Worm (Caenorhabditis elegans) whole organism, L4 larva: Measurements from ENCODE around the gene zip-3.
"Not testable (repeated sequence)": the region's sequence is repeated elsewhere in the genome, so short reads cannot be mapped to it uniquely, and the experiment has no call there.

Experiments
- F10B5.3 ChIP-seq: sonication (generic microtip); optimal IDR thresholded peaks from 2 replicates; lab custom pipeline; 2016; ENCODE audit warnings: mild to moderate bottlenecking, missing genetic modification characterization, missing compliant biosample characterization
- R02D3.7 ChIP-seq: fragments of 150-350 bp; sonication (generic microtip); optimal IDR thresholded peaks from 3 replicates; lab custom pipeline; 2014; ENCODE audit warnings: missing biosample characterization, missing genetic modification characterization
- T20F7.1 ChIP-seq: fragments of 200-800 bp; sonication (Bioruptor generic); optimal IDR thresholded peaks from 2 replicates; lab custom pipeline; 2018; ENCODE audit warnings: mild to moderate bottlenecking, missing genetic modification characterization, missing compliant biosample characterization
- T26A8.4 ChIP-seq: fragments of 200-800 bp; sonication (Bioruptor generic); IDR thresholded peaks from 2 replicates; pipeline ENCODE4 v1.3.6; 2022; ENCODE audit warnings: missing genetic modification characterization, missing compliant biosample characterization
- Y105C5A.15 ChIP-seq: fragments of 200-800 bp; sonication (Bioruptor generic); IDR thresholded peaks from 2 replicates; pipeline ENCODE4 v1.3.6; 2022; ENCODE audit warnings: missing genetic modification characterization, missing compliant biosample characterization
- Y48G9A.11 ChIP-seq: fragments of 200-800 bp; sonication (Bioruptor generic); IDR thresholded peaks from 2 replicates; pipeline ENCODE4 v1.3.6; 2022; ENCODE audit warnings: missing genetic modification reagents, missing genetic modification characterization, missing compliant biosample characterization
- aha-1 ChIP-seq: fragments of 150-350 bp; peaks from one replicate; lab custom pipeline; 2014; ENCODE audit warnings: missing biosample characterization, missing genetic modification characterization
- ceh-20 ChIP-seq: fragments of 200-800 bp; sonication (Bioruptor generic); IDR thresholded peaks from 2 replicates; pipeline ENCODE4 v1.3.6; 2022; ENCODE audit warnings: missing genetic modification reagents, missing genetic modification characterization, missing compliant biosample characterization
- ceh-28 ChIP-seq: fragments of 150-350 bp; optimal IDR thresholded peaks from 2 replicates; lab custom pipeline; 2014; ENCODE audit warnings: missing biosample characterization, missing genetic modification reagents, missing genetic modification characterization
- dmd-6 ChIP-seq: fragments of 200-800 bp; sonication (Bioruptor generic); IDR thresholded peaks from 2 replicates; pipeline ENCODE4 v1.3.6; 2022; ENCODE audit warnings: missing genetic modification reagents, missing genetic modification characterization, missing compliant biosample characterization
- dpl-1 ChIP-seq: fragments of 150-350 bp; optimal IDR thresholded peaks from 2 replicates; lab custom pipeline; 2014; ENCODE audit warnings: missing biosample characterization, missing genetic modification reagents, missing genetic modification characterization
- dve-1 ChIP-seq: sonication (generic microtip); optimal IDR thresholded peaks from 2 replicates; lab custom pipeline; 2017; ENCODE audit warnings: antibody characterized with exemption, mild to moderate bottlenecking, missing genetic modification characterization, missing compliant biosample characterization; ENCODE audit not compliant: insufficient read depth
- egl-43 ChIP-seq: fragments of 200-800 bp; sonication (Bioruptor generic); IDR thresholded peaks from 2 replicates; pipeline ENCODE4 v1.3.6; 2022; ENCODE audit warnings: missing genetic modification reagents, missing genetic modification characterization, missing compliant biosample characterization
- fos-1 ChIP-seq: fragments of 150-350 bp; optimal IDR thresholded peaks from 2 replicates; lab custom pipeline; 2014; ENCODE audit warnings: missing biosample characterization, missing genetic modification characterization
- hlh-11 ChIP-seq: fragments of 200-800 bp; sonication (Bioruptor generic); optimal IDR thresholded peaks from 2 replicates; lab custom pipeline; 2018; ENCODE audit warnings: mild to moderate bottlenecking, missing genetic modification characterization, missing compliant biosample characterization
- jun-1 ChIP-seq: fragments of 150-350 bp; optimal IDR thresholded peaks from 2 replicates; lab custom pipeline; 2014; ENCODE audit warnings: missing biosample characterization, missing genetic modification reagents, missing genetic modification characterization
- lim-7 ChIP-seq: fragments of 200-800 bp; sonication (Bioruptor generic); IDR thresholded peaks from 2 replicates; pipeline ENCODE4 v1.3.6; 2022; ENCODE audit warnings: missing genetic modification characterization, missing compliant biosample characterization
- madf-9 ChIP-seq: fragments of 200-800 bp; sonication (Bioruptor generic); conservative IDR thresholded peaks from 2 replicates; pipeline ENCODE4 v1.3.6; 2022; ENCODE audit warnings: missing genetic modification reagents, missing genetic modification characterization, missing compliant biosample characterization
- mdl-1 ChIP-seq, 2 experiments: fragments of 150-350 bp in 1 of 2; sonication (generic microtip) in 1 of 2; optimal IDR thresholded peaks; 2 replicates each; lab custom pipeline; 2014 to 2017; ENCODE audit warnings: missing biosample characterization in 2 of 2, missing genetic modification characterization in 2 of 2
- mxl-3 ChIP-seq: fragments of 200-800 bp; sonication (Bioruptor generic); optimal IDR thresholded peaks from 2 replicates; lab custom pipeline; 2018; ENCODE audit warnings: mild to moderate bottlenecking, missing genetic modification characterization, missing compliant biosample characterization
- nhr-102 ChIP-seq: sonication (generic microtip); optimal IDR thresholded peaks from 2 replicates; lab custom pipeline; 2016; ENCODE audit warnings: mild to moderate bottlenecking, missing genetic modification characterization, moderate library complexity, missing compliant biosample characterization
- nhr-25 ChIP-seq: sonication (generic microtip); optimal IDR thresholded peaks from 2 replicates; lab custom pipeline; 2017; ENCODE audit warnings: missing genetic modification characterization, mild to moderate bottlenecking, missing compliant biosample characterization, antibody characterized with exemption, moderate library complexity, borderline replicate concordance; ENCODE audit not compliant: insufficient read depth
- nhr-28 ChIP-seq: fragments of 150-350 bp; optimal IDR thresholded peaks from 2 replicates; lab custom pipeline; 2014; ENCODE audit warnings: missing biosample characterization, missing genetic modification characterization
- nhr-41 ChIP-seq: fragments of 200-800 bp; sonication (Bioruptor generic); IDR thresholded peaks from 2 replicates; pipeline ENCODE4 v1.3.6; 2022; ENCODE audit warnings: missing genetic modification reagents, missing genetic modification characterization, missing compliant biosample characterization
- nhr-42 ChIP-seq: fragments of 200-800 bp; sonication (Bioruptor generic); IDR thresholded peaks from 2 replicates; pipeline ENCODE4 v1.3.6; 2022; ENCODE audit warnings: missing genetic modification characterization, missing compliant biosample characterization
- php-3 ChIP-seq: fragments of 200-800 bp; sonication (Bioruptor generic); IDR thresholded peaks from 2 replicates; pipeline ENCODE4 v1.3.6; 2022; ENCODE audit warnings: missing genetic modification reagents, missing genetic modification characterization, missing compliant biosample characterization
- set-16 ChIP-seq: fragments of 200-800 bp; sonication (Bioruptor generic); IDR thresholded peaks from 2 replicates; pipeline ENCODE4 v1.3.6; 2022; ENCODE audit warnings: missing genetic modification reagents, missing genetic modification characterization, missing compliant biosample characterization
- unc-39 ChIP-seq: sonication (generic microtip); optimal IDR thresholded peaks from 2 replicates; lab custom pipeline; 2017; ENCODE audit warnings: missing biosample characterization, missing genetic modification characterization
- unc-62 ChIP-seq, 3 experiments: fragments of 150-350 bp in 1 of 3; sonication (generic microtip); optimal IDR thresholded peaks in 2 of 3; peaks in 1 of 3; 1 replicate in 1 of 3; 2 replicates in 2 of 3; lab custom pipeline; 2014 to 2017; ENCODE audit warnings: missing biosample characterization in 3 of 3, missing genetic modification characterization in 3 of 3, missing genetic modification reagents in 3 of 3, missing genotype in 1 of 3
- zfp-2 ChIP-seq: sonication (generic microtip); optimal IDR thresholded peaks from 2 replicates; lab custom pipeline; 2016; ENCODE audit warnings: mild to moderate bottlenecking, missing genetic modification characterization, missing compliant biosample characterization
- zip-11 ChIP-seq: fragments of 200-800 bp; sonication (Bioruptor generic); IDR thresholded peaks from 2 replicates; pipeline ENCODE4 v1.3.6; 2022; ENCODE audit warnings: missing genetic modification characterization, missing compliant biosample characterization
- ztf-7 ChIP-seq: fragments of 150-350 bp; optimal IDR thresholded peaks from 2 replicates; lab custom pipeline; 2014; ENCODE audit warnings: missing biosample characterization, missing genetic modification characterization

Gene zip-3

DNA sequence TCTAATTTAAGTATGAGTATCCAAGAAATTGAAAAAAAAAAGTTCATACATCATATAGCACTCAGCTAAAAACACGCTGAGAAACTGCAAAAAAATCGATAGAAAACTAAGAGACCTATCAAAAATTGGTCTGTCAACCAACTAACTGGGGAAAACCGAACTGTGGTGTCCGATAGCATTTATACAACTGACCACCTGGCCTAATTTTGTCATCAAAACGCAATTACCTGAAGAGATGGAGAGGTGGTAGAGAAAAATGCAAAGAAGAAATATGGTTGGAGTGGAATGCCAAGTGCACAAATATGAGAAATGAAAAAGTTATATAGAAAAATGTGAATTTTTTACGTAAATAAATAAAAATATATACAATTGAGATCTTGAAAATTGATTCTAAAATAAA lies 16.3 kb upstream of the zip-3 start, which contains the start of gene Y39G8B.1 (continued):
- TF ChIP-seq F10B5.3 (tag; lab: Kevin White, UChicago) (no peak), dmd-6 (GFP tag; lab: Robert Waterston, UW) (0 out of 2 replicates have a peak, but pooled peaks have one; percentile 19), mdl-1 (tag; optimal IDR thresholded peaks at IDR 0.05; lab: Kevin White, UChicago) (peak in 1 of 2 experiments; percentile 29), nhr-28 (tag; lab: Kevin White, UChicago) (peak; percentile 51), Y105C5A.15 (GFP tag; lab: Robert Waterston, UW) (no peak), ceh-20 (GFP tag; lab: Robert Waterston, UW) (no peak), dve-1 (tag; lab: Kevin White, UChicago) (peak; percentile 60), dpl-1 (GFP tag; lab: Kevin White, UChicago) (peak; percentile 7), ztf-7 (tag; lab: Kevin White, UChicago) (no peak), hlh-11 (tag; lab: Kevin White, UChicago) (peak; percentile 27), nhr-41 (GFP tag; lab: Robert Waterston, UW) (no peak), jun-1 (no peak)

DNA sequence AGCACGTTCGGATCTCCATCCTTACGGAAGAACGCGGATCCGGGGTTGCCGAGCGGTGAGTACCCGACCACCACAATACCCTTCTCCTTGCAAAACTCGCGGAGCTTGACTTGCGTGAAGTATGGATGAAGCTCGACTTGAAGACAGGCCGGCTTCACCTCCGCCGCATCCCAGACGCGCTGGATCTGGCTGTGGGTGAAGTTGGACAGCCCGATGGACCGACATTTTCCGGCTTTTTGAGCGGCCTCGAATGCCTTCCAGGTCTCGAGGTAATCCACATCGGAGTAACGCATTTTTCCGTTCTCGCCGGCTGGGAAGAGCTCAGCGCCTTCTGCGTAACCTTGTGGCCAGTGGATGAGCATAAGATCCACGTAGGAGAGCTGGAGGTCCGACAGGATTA lies 14.9 kb upstream of the zip-3 start:
- TF ChIP-seq fos-1 (tag; lab: Kevin White, UChicago) (no peak), nhr-42 (GFP tag; lab: Robert Waterston, UW) (peak; percentile 54), aha-1 (peak; percentile 87), set-16 (GFP tag; lab: Robert Waterston, UW) (peak; percentile 82), egl-43 (GFP tag; lab: Robert Waterston, UW) (0 out of 2 replicates have a peak, but pooled peaks have one; percentile 32), php-3 (GFP tag; lab: Robert Waterston, UW) (no peak)

DNA sequence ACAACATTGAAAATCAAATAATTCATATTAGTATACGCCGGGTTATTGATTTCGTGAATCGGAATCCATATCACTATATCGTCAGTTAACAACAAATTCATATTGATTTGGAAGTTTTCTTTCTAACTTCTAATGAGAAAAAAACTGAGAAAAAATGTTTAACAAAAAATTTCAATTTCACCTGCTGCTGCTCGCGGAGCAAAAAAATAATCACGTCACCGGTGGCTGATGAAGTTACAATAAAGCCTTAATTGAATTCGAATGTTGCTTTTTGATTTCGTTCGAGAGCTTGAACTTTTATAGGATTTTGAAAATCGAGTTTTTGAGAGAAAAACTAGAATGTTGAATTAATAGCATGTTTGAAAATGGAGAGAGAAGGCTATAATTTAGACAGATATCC lies 11.7 kb upstream of the zip-3 start, which contains the start of gene sre-43:
Gene sre-43 (minus strand): TSS at position 101 of the 400 bp plus-strand sequence.
- no peak for TF ChIP-seq zfp-2 (tag; lab: Kevin White, UChicago)
- no peak for TF ChIP-seq zip-11 (GFP tag; lab: Robert Waterston, UW)
- TF ChIP-seq ceh-20 (GFP tag; lab: Robert Waterston, UW): no peak
- TF ChIP-seq nhr-102: no peak
- TF ChIP-seq nhr-25 (tag; lab: Kevin White, UChicago): no peak
- TF ChIP-seq, all 104 proteins: peak for 0

DNA sequence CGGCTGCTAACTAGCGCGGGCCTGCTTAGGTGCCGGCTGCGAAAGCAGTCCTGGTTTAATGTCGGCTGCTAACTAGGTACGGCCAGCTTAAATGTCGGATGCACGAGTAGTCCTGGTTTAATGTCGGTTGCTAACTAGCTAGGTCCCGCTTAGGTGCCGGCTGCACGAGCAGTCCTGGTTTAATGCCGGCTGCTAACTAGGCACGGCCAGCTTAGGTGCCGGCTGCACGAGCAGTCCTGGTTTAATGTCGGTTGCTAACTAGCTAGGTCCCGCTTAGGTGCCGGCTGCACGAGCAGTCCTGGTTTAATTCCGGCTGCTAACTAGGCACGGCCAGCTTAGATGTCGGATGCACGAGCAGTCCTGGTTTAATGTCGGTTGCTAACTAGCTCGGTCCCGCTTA lies 10.8 kb upstream of the zip-3 start:
- TF ChIP-seq unc-62 (GFP tag; optimal IDR thresholded peaks at IDR 0.05 in 1 of 2; lab: Kevin White, UChicago): peak in 1 of 2 experiments; percentile 89
- TF ChIP-seq unc-62 (tag; optimal IDR thresholded peaks at IDR 0.05; lab: Kevin White, UChicago): not testable (repeated sequence)
- TF ChIP-seq set-16 (GFP tag; lab: Robert Waterston, UW): peak; percentile 47; the same call in 1 of the 2 replicates
- TF ChIP-seq nhr-42 (GFP tag; lab: Robert Waterston, UW): 0 out of 2 replicates have a peak, but pooled peaks have one; percentile 25

DNA sequence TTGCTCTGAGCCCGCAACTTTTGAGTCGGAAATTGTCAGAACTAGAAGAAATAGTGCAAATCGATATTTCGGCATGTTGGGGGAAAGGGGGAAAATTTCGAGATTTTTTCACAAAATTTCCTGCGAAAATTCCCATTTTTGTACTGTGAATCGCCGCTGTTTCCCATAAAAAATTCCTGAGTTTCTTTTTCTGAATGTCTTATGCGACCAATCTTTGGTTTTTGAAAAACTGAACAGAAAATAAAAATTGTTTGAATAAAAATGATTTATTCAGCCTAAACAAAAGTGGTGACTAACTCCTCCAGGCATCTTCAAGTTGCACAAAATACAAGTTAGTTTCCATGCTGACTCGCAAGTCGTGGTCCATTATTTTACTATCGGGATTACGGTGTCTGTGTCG lies 9.0 kb upstream of the zip-3 start, which contains the start of gene W07G1.7:
Gene W07G1.7 (minus strand): TSS at position 101 of the 400 bp plus-strand sequence.
- TF ChIP-seq ceh-28 (tag; lab: Kevin White, UChicago) (no peak), T26A8.4 (GFP tag; lab: Robert Waterston, UW) (no peak), madf-9 (GFP tag; lab: Robert Waterston, UW) (no peak), zip-11 (GFP tag; lab: Robert Waterston, UW) (no peak), Y48G9A.11 (GFP tag; lab: Robert Waterston, UW) (no peak), R02D3.7 (no peak), ceh-20 (GFP tag; lab: Robert Waterston, UW) (no peak), mxl-3 (GFP tag; lab: Kevin White, UChicago) (no peak), hlh-11 (tag; lab: Kevin White, UChicago) (no peak), unc-39 (tag; lab: Kevin White, UChicago) (no peak), lim-7 (no peak), T20F7.1 (GFP tag; lab: Kevin White, UChicago) (no peak)
